Worm (Caenorhabditis elegans): ENCODE data around the gene aat-7.

DNA sequence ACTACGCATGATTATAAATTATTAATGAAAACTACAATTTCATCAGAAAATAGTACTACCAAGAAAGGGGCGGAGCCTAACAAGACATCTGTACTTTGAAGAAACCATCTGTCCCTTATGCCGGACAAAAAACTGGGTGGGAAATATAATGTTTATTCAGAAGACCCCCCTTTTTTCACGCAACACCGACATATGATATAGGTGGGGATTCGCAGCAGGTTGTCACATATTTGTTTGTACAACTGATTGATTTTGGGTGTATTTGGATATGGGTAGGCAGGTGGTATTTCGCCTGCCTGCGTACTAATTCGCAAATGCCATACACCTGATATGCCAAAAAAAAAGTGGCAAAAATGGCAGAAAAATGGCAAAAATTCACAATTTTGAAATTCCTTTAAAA, 37.0 kb downstream of the aat-7 start, which contains the start of gene Y51H7C.10:
- TF ChIP-seq nhr-11 (tag; optimal IDR thresholded peaks at IDR 0.05) (no peak), mxl-3 (GFP tag; optimal IDR thresholded peaks at IDR 0.05) (no peak), dve-1 (tag; optimal IDR thresholded peaks at IDR 0.05; ENCODE audit: insufficient read depth) (no peak), jun-1 (tag; optimal IDR thresholded peaks at IDR 0.05) (no peak), nhr-6 (tag; optimal IDR thresholded peaks at IDR 0.05) (no peak), ama-1 (optimal IDR thresholded peaks at IDR 0.05) (no peak), zip-2 (tag; optimal IDR thresholded peaks at IDR 0.05) (no peak), fkh-10 (GFP tag; optimal IDR thresholded peaks at IDR 0.05) (no peak), nhr-237 (tag; optimal IDR thresholded peaks at IDR 0.05) (no peak), lin-38 (GFP tag; IDR thresholded peaks at IDR 0.05) (no peak)
